Worm (Caenorhabditis elegans): ENCODE data around the gene toh-1.
"Not testable (repeated sequence)": the region's sequence is repeated elsewhere in the genome, so short reads cannot be mapped to it uniquely, and the experiment has no call there.

DNA sequence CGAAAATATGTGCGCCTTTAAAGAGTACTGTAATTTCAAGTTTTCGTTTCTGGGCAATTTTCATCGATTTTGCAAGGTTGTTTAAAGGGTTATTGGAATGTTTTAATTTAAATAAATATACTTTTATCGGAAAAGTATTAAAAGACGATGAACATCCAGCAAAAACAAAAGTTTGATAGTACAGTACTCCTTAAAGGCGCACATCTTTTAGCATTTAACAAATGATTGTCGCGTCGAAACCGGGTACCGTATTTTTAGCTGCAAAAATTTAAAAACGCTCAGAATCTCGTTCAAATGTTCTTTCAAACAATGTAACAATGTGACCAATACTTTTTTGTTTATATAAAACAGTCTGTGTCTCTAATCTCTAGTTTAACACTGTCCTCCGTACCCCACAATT lies 31.4 kb upstream of the toh-1 start, which contains the start of gene C36A4.11:
- TF ChIP-seq klf-2 (GFP tag; conservative IDR thresholded peaks at IDR 0.05); T22C8.4 (GFP tag; IDR thresholded peaks at IDR 0.05); tab-1 (GFP tag; IDR thresholded peaks at IDR 0.05); med-1 (GFP tag; optimal IDR thresholded peaks at IDR 0.05; ENCODE audit: insufficient read depth); ztf-23 (GFP tag; IDR thresholded peaks at IDR 0.05): not testable (repeated sequence)
